Worm (Caenorhabditis elegans): Measurements from ENCODE around the gene Y37E11AL.1.

DNA sequence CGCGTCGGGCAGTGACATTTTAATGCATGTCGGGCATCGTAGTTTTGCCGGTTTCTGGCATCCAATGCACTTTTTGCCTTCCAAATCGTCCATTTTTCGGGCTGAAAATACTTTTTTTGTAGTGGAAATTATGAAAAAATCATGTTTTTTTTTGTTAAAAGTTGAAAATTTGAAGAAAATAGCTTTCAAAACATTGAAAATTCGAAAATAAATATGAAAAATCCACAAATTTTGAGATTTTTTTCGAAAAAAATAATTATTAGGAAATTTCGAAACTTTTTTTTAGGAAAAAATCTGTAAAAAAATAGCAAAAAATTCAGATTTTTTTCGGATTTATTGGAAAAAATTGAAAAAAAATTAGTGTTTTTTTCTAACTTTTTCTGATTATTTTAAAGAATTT, 22.5 kb upstream of the Y37E11AL.1 start, which contains the start of gene map-1:
- TF ChIP-seq xnd-1 (tag; optimal IDR thresholded peaks at IDR 0.05) (no peak), snpc-4 (GFP tag; optimal IDR thresholded peaks at IDR 0.05) (no peak), snpc-4 (tag; optimal IDR thresholded peaks at IDR 0.05) (no peak), nfyb-1 (GFP tag; IDR thresholded peaks at IDR 0.05) (no peak), efl-1 (GFP tag; optimal IDR thresholded peaks at IDR 0.05) (no peak), nfya-1 (tag; optimal IDR thresholded peaks at IDR 0.05; ENCODE audit: borderline replicate concordance, insufficient read depth) (no peak), ztf-22 (GFP tag; optimal IDR thresholded peaks at IDR 0.05) (no peak), dpff-1 (tag; optimal IDR thresholded peaks at IDR 0.05) (no peak)
